Worm (Caenorhabditis elegans) whole organism, L4 larva: Measurements from ENCODE around the gene F55C10.5.

Source experiments
- ama-1 ChIP-seq: fragments of 150-350 bp; optimal IDR thresholded peaks from 2 replicates; lab custom pipeline; 2014; ENCODE audit warnings: inconsistent platforms, mixed read lengths
- duxl-1 ChIP-seq: sonication (generic microtip); optimal IDR thresholded peaks from 2 replicates; lab custom pipeline; 2016; ENCODE audit warnings: mild to moderate bottlenecking, missing genetic modification characterization, moderate library complexity, missing compliant biosample characterization; ENCODE audit not compliant: poor library complexity
- lir-3 ChIP-seq: sonication (generic microtip); optimal IDR thresholded peaks from 2 replicates; lab custom pipeline; 2016; ENCODE audit warnings: mild to moderate bottlenecking, missing genetic modification characterization, missing compliant biosample characterization
- nhr-42 ChIP-seq: fragments of 200-800 bp; sonication (Bioruptor generic); IDR thresholded peaks from 2 replicates; pipeline ENCODE4 v1.3.6; 2022; ENCODE audit warnings: missing genetic modification characterization, missing compliant biosample characterization
- vab-7 ChIP-seq: fragments of 200-800 bp; sonication (Bioruptor generic); IDR thresholded peaks from 2 replicates; pipeline ENCODE4 v1.3.6; 2022; ENCODE audit warnings: missing genetic modification reagents, missing genetic modification characterization, missing compliant biosample characterization

DNA sequence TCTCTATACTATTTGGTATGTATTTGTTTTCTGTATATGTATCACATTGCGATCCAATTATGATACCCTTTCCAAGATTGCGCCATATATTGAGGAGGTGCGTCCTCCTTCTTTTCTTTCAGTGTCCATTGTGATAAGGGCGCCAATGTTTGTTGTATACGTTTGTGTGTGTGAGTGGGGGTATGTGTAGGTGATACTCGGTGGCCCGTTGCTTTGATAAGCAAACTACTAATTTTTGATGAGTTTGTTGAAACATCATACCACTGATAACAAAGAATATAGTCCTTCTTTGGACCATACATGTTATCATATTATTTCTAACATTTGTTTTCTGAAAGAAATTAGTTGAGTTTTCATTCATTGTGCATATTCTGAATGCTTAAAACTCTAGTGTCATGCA is 20.8 kb downstream of the F55C10.5 start:
- no peak for TF ChIP-seq nhr-42 (GFP tag; lab: Robert Waterston, UW)
- no peak for TF ChIP-seq vab-7 (GFP tag; lab: Robert Waterston, UW)
- TF ChIP-seq duxl-1, result no peak
- TF ChIP-seq lir-3 (tag; lab: Kevin White, UChicago), result no peak
- TF ChIP-seq ama-1, result no peak
